ENCODE assay signal across 1 fruit fly cellular context in genomic region chrX:9141219-9141618, dm6.
TF ChIP-seq lines count a peak whose summit lies in the region.

No protein-coding gene starts in this region.

TF ChIP-seq in whole organism, embryonic, 481 proteins besides CTCF, POLR2A, EP300 and RAD21 (continued from another document and continues in another):
- no peak for TF ChIP-seq CG17186 (GFP tag; optimal IDR thresholded peaks at IDR 0.05; lab: Kevin White, UChicago)
- TF ChIP-seq CG10654 (GFP tag; optimal IDR thresholded peaks at IDR 0.05; lab: Kevin White, UChicago) = peak; percentile 64
- TF ChIP-seq CG8359 (GFP tag; optimal IDR thresholded peaks at IDR 0.05; lab: Kevin White, UChicago; ENCODE audit: borderline replicate concordance) = peak; percentile 55
- TF ChIP-seq Dip3 (GFP tag; optimal IDR thresholded peaks at IDR 0.05; lab: Kevin White, UChicago) = peak; percentile 58
- peak; percentile 67 for TF ChIP-seq CG4730 (GFP tag; IDR thresholded peaks at IDR 0.05; lab: Robert Waterston, UW)
- no peak for TF ChIP-seq fru (optimal IDR thresholded peaks at IDR 0.05; lab: Kevin White, UChicago)
- TF ChIP-seq crol (GFP tag; IDR thresholded peaks at IDR 0.05; lab: Robert Waterston, UW) = peak; percentile 18; the same call in 1 of the 2 replicates
- peak; percentile 90 for TF ChIP-seq sisA (GFP tag; IDR thresholded peaks at IDR 0.05; lab: Robert Waterston, UW)
- peak; percentile 77 for TF ChIP-seq gem (tag; optimal IDR thresholded peaks at IDR 0.05; lab: Kevin White, UChicago)
- TF ChIP-seq NFAT (GFP tag; IDR thresholded peaks at IDR 0.05; lab: Robert Waterston, UW) = peak; percentile 75
- peak; percentile 45 for TF ChIP-seq CG4707 (GFP tag; optimal IDR thresholded peaks at IDR 0.05; lab: Kevin White, UChicago)
- TF ChIP-seq Stat92E (GFP tag; optimal IDR thresholded peaks at IDR 0.05; lab: Kevin White, UChicago) = no peak
- TF ChIP-seq CG6272 (GFP tag; IDR thresholded peaks at IDR 0.05; lab: Robert Waterston, UW) = peak; percentile 83
- TF ChIP-seq NK7.1 (GFP tag; optimal IDR thresholded peaks at IDR 0.05; lab: Kevin White, UChicago) = peak; percentile 45
- peak; percentile 31 for TF ChIP-seq grn (GFP tag; optimal IDR thresholded peaks at IDR 0.05; lab: Kevin White, UChicago)
- peak; percentile 72 for TF ChIP-seq CG30431 (GFP tag; optimal IDR thresholded peaks at IDR 0.05; lab: Kevin White, UChicago)
- peak; percentile 77 for TF ChIP-seq stc (GFP tag; IDR thresholded peaks at IDR 0.05; lab: Robert Waterston, UW)
- TF ChIP-seq ems (GFP tag; optimal IDR thresholded peaks at IDR 0.05; lab: Kevin White, UChicago) = peak; percentile 67
- TF ChIP-seq HLH54F (GFP tag; optimal IDR thresholded peaks at IDR 0.05; lab: Kevin White, UChicago) = peak; percentile 51
- peak; percentile 50 for TF ChIP-seq CG13296 (GFP tag; optimal IDR thresholded peaks at IDR 0.05; lab: Kevin White, UChicago)
- peak; percentile 50 for TF ChIP-seq Camta (GFP tag; optimal IDR thresholded peaks at IDR 0.05; lab: Kevin White, UChicago)
- TF ChIP-seq MTF-1 (GFP tag; optimal IDR thresholded peaks at IDR 0.05; lab: Kevin White, UChicago; ENCODE audit: borderline replicate concordance) = peak; percentile 3
- peak; percentile 42 for TF ChIP-seq Usf (GFP tag; optimal IDR thresholded peaks at IDR 0.05; lab: Kevin White, UChicago)
- TF ChIP-seq CG4424 (GFP tag; optimal IDR thresholded peaks at IDR 0.05; lab: Kevin White, UChicago) = peak; percentile 75
- peak; percentile 68 for TF ChIP-seq Atf6 (GFP tag; IDR thresholded peaks at IDR 0.05; lab: Robert Waterston, UW)
- peak; percentile 16 for TF ChIP-seq schlank (tag; optimal IDR thresholded peaks at IDR 0.05; lab: Kevin White, UChicago)
- peak; percentile 60; the same call in 1 of the 2 replicates for TF ChIP-seq seq (GFP tag; IDR thresholded peaks at IDR 0.05; lab: Robert Waterston, UW)
- TF ChIP-seq Six4 (GFP tag; optimal IDR thresholded peaks at IDR 0.05; lab: Kevin White, UChicago) = peak; percentile 68
- TF ChIP-seq Blimp-1 (GFP tag; optimal IDR thresholded peaks at IDR 0.05; lab: Kevin White, UChicago) = peak; percentile 67
- peak; percentile 79 for TF ChIP-seq dmrt11E (tag; optimal IDR thresholded peaks at IDR 0.05; lab: Kevin White, UChicago)
- peak; percentile 53 for TF ChIP-seq CG11398 (GFP tag; optimal IDR thresholded peaks at IDR 0.05; lab: Kevin White, UChicago)
- peak; percentile 58; the same call in 1 of the 2 replicates for TF ChIP-seq CG4360 (GFP tag; IDR thresholded peaks at IDR 0.05; lab: Robert Waterston, UW)
- TF ChIP-seq gfzf (GFP tag; optimal IDR thresholded peaks at IDR 0.05; lab: Kevin White, UChicago) = no peak
- peak; percentile 76 for TF ChIP-seq dan (GFP tag; IDR thresholded peaks at IDR 0.05; lab: Robert Waterston, UW)
- TF ChIP-seq Aef1 (GFP tag; IDR thresholded peaks at IDR 0.05; lab: Robert Waterston, UW) = peak; percentile 75
- TF ChIP-seq az2 (GFP tag; optimal IDR thresholded peaks at IDR 0.05; lab: Kevin White, UChicago) = peak; percentile 75
- no peak for TF ChIP-seq hth (optimal IDR thresholded peaks at IDR 0.05; lab: Kevin White, UChicago)
- peak; percentile 21 for TF ChIP-seq CG31365 (tag; optimal IDR thresholded peaks at IDR 0.05; lab: Kevin White, UChicago)
- TF ChIP-seq sens-2 (GFP tag; IDR thresholded peaks at IDR 0.05; lab: Robert Waterston, UW) = peak; percentile 61; the same call in 1 of the 2 replicates
- TF ChIP-seq sima (GFP tag; optimal IDR thresholded peaks at IDR 0.05; lab: Kevin White, UChicago) = no peak
- peak; percentile 73 for TF ChIP-seq Fer1 (GFP tag; optimal IDR thresholded peaks at IDR 0.05; lab: Kevin White, UChicago)
- TF ChIP-seq prd (optimal IDR thresholded peaks at IDR 0.05; lab: Kevin White, UChicago) = no peak
- peak; percentile 93 for TF ChIP-seq prd (GFP tag; IDR thresholded peaks at IDR 0.05; lab: Robert Waterston, UW)
- TF ChIP-seq CG1529 (GFP tag; optimal IDR thresholded peaks at IDR 0.05; lab: Kevin White, UChicago) = peak; percentile 45
- TF ChIP-seq Nf-YB (GFP tag; optimal IDR thresholded peaks at IDR 0.05; lab: Kevin White, UChicago) = peak; percentile 25
- TF ChIP-seq knrl (GFP tag; IDR thresholded peaks at IDR 0.05; lab: Robert Waterston, UW; ENCODE audit: partially characterized antibody) = 0 out of 3 replicates have a peak, but pooled peaks have one; percentile 23
- peak; percentile 47 for TF ChIP-seq CG9876 (GFP tag; optimal IDR thresholded peaks at IDR 0.05; lab: Kevin White, UChicago)
- peak; percentile 75 for TF ChIP-seq croc (GFP tag; conservative IDR thresholded peaks at IDR 0.05; lab: Robert Waterston, UW)
- no peak for TF ChIP-seq HLHmδ (GFP tag; optimal IDR thresholded peaks at IDR 0.05; lab: Kevin White, UChicago)
- peak; percentile 65 for TF ChIP-seq jumu (GFP tag; optimal IDR thresholded peaks at IDR 0.05; lab: Kevin White, UChicago)
- peak; percentile 86 for TF ChIP-seq Antp (GFP tag; optimal IDR thresholded peaks at IDR 0.05; lab: Kevin White, UChicago)
- TF ChIP-seq Xbp1 (GFP tag; optimal IDR thresholded peaks at IDR 0.05; lab: Kevin White, UChicago) = peak; percentile 79
- no peak for TF ChIP-seq D (optimal IDR thresholded peaks at IDR 0.05; lab: Kevin White, UChicago)
- TF ChIP-seq D (GFP tag; optimal IDR thresholded peaks at IDR 0.05; lab: Kevin White, UChicago) = peak; percentile 70
- TF ChIP-seq gce (GFP tag; IDR thresholded peaks at IDR 0.05; lab: Robert Waterston, UW) = peak; percentile 64; the same call in 2 of the 3 replicates
- TF ChIP-seq tgo (GFP tag; IDR thresholded peaks at IDR 0.05; lab: Robert Waterston, UW) = peak; percentile 80
- TF ChIP-seq CG7745 (tag; optimal IDR thresholded peaks at IDR 0.05; lab: Kevin White, UChicago) = no peak
- peak; percentile 66 for TF ChIP-seq CG1233 (GFP tag; optimal IDR thresholded peaks at IDR 0.05; lab: Kevin White, UChicago)
- no peak for TF ChIP-seq yki (optimal IDR thresholded peaks at IDR 0.05; lab: Kevin White, UChicago)
- peak; percentile 58 for TF ChIP-seq CG12155 (GFP tag; optimal IDR thresholded peaks at IDR 0.05; lab: Kevin White, UChicago)
- TF ChIP-seq Hr39 (optimal IDR thresholded peaks at IDR 0.05; lab: Kevin White, UChicago) = no peak
- TF ChIP-seq CG10321 (GFP tag; IDR thresholded peaks at IDR 0.05; lab: Robert Waterston, UW) = no peak
- peak; percentile 83 for TF ChIP-seq ttk (GFP tag; IDR thresholded peaks at IDR 0.05; lab: Robert Waterston, UW)
- TF ChIP-seq tx (GFP tag; optimal IDR thresholded peaks at IDR 0.05; lab: Kevin White, UChicago) = peak; percentile 9
- TF ChIP-seq z (GFP tag; IDR thresholded peaks at IDR 0.05; lab: Robert Waterston, UW) = peak; percentile 25; the same call in 1 of the 3 replicates
- peak; percentile 74 for TF ChIP-seq nmo (GFP tag; optimal IDR thresholded peaks at IDR 0.05; lab: Kevin White, UChicago)
- peak; percentile 13 for TF ChIP-seq CrebB (tag; optimal IDR thresholded peaks at IDR 0.05; lab: Kevin White, UChicago)
- peak; percentile 31 for TF ChIP-seq CG13894 (tag; optimal IDR thresholded peaks at IDR 0.05; lab: Kevin White, UChicago)
- no peak for TF ChIP-seq Hr78 (GFP tag; optimal IDR thresholded peaks at IDR 0.05; lab: Kevin White, UChicago)
- TF ChIP-seq CG11456 (GFP tag; IDR thresholded peaks at IDR 0.05; lab: Robert Waterston, UW) = peak; percentile 82
- TF ChIP-seq fd3F (GFP tag; optimal IDR thresholded peaks at IDR 0.05; lab: Kevin White, UChicago) = peak; percentile 28
- peak; percentile 72 for TF ChIP-seq CG7357 (GFP tag; IDR thresholded peaks at IDR 0.05; lab: Robert Waterston, UW)
- 0 out of 2 replicates have a peak, but pooled peaks have one; percentile 48 for TF ChIP-seq bowl (GFP tag; IDR thresholded peaks at IDR 0.05; lab: Robert Waterston, UW)
- TF ChIP-seq lov (optimal IDR thresholded peaks at IDR 0.05; lab: Kevin White, UChicago) = no peak
- peak; percentile 87 for TF ChIP-seq lov (GFP tag; IDR thresholded peaks at IDR 0.05; lab: Robert Waterston, UW)
- no peak for TF ChIP-seq CG9797 (GFP tag; optimal IDR thresholded peaks at IDR 0.05; lab: Kevin White, UChicago)
- peak; percentile 68 for TF ChIP-seq Atf-2 (GFP tag; optimal IDR thresholded peaks at IDR 0.05; lab: Kevin White, UChicago)
- peak; percentile 89 for TF ChIP-seq dysf (GFP tag; IDR thresholded peaks at IDR 0.05; lab: Robert Waterston, UW)
- TF ChIP-seq YL-1 (GFP tag; optimal IDR thresholded peaks at IDR 0.05; lab: Kevin White, UChicago) = no peak
- TF ChIP-seq CG17912 (GFP tag; optimal IDR thresholded peaks at IDR 0.05; lab: Kevin White, UChicago) = peak; percentile 22
- peak; percentile 8 for TF ChIP-seq ab (GFP tag; optimal IDR thresholded peaks at IDR 0.05; lab: Kevin White, UChicago)
- TF ChIP-seq mirr (GFP tag; optimal IDR thresholded peaks at IDR 0.05; lab: Kevin White, UChicago) = peak; percentile 33
- peak; percentile 7 for TF ChIP-seq scrt (GFP tag; optimal IDR thresholded peaks at IDR 0.05; lab: Kevin White, UChicago)
- peak; percentile 59 for TF ChIP-seq CHES-1-like (GFP tag; optimal IDR thresholded peaks at IDR 0.05; lab: Kevin White, UChicago)
- no peak for TF ChIP-seq bigmax (GFP tag; optimal IDR thresholded peaks at IDR 0.05; lab: Kevin White, UChicago)
- no peak for TF ChIP-seq Hmx (GFP tag; optimal IDR thresholded peaks at IDR 0.05; lab: Kevin White, UChicago)
- peak; percentile 49 for TF ChIP-seq Nf-YA (GFP tag; IDR thresholded peaks at IDR 0.05; lab: Robert Waterston, UW)
- TF ChIP-seq CG7271 (tag; optimal IDR thresholded peaks at IDR 0.05; lab: Kevin White, UChicago) = no peak
- peak; percentile 59 for TF ChIP-seq zen (tag; optimal IDR thresholded peaks at IDR 0.05; lab: Kevin White, UChicago)
- no peak for TF ChIP-seq nerfin-2 (GFP tag; IDR thresholded peaks at IDR 0.05; lab: Robert Waterston, UW; ENCODE audit: partially characterized antibody)
- TF ChIP-seq CG8924 (tag; optimal IDR thresholded peaks at IDR 0.05; lab: Kevin White, UChicago) = peak; percentile 69
- peak; percentile 85 for TF ChIP-seq CG4404 (GFP tag; IDR thresholded peaks at IDR 0.05; lab: Robert Waterston, UW)
- peak; percentile 50; the same call in 1 of the 2 replicates for TF ChIP-seq CG1024 (GFP tag; IDR thresholded peaks at IDR 0.05; lab: Robert Waterston, UW)
- TF ChIP-seq CG12391 (tag; optimal IDR thresholded peaks at IDR 0.05; lab: Kevin White, UChicago) = peak; percentile 65
- TF ChIP-seq salm (tag; optimal IDR thresholded peaks at IDR 0.05; lab: Kevin White, UChicago) = peak; percentile 18
- peak; percentile 75 for TF ChIP-seq Oaz (GFP tag; IDR thresholded peaks at IDR 0.05; lab: Robert Waterston, UW)
- TF ChIP-seq CG6765 (GFP tag; optimal IDR thresholded peaks at IDR 0.05; lab: Kevin White, UChicago) = peak; percentile 43
- no peak for TF ChIP-seq Bteb2 (GFP tag; optimal IDR thresholded peaks at IDR 0.05; lab: Kevin White, UChicago)
- peak; percentile 59 for TF ChIP-seq NfI (GFP tag; optimal IDR thresholded peaks at IDR 0.05; lab: Kevin White, UChicago)
- TF ChIP-seq phol (tag; optimal IDR thresholded peaks at IDR 0.05; lab: Kevin White, UChicago) = peak; percentile 72
- no peak for TF ChIP-seq CG3995 (GFP tag; optimal IDR thresholded peaks at IDR 0.05; lab: Kevin White, UChicago)
- peak; percentile 31 for TF ChIP-seq Ets97D (GFP tag; optimal IDR thresholded peaks at IDR 0.05; lab: Kevin White, UChicago)
- TF ChIP-seq Atf3 (GFP tag; optimal IDR thresholded peaks at IDR 0.05; lab: Kevin White, UChicago) = peak; percentile 45
- TF ChIP-seq odd (GFP tag; optimal IDR thresholded peaks at IDR 0.05; lab: Kevin White, UChicago) = no peak
- no peak for TF ChIP-seq luna (GFP tag; optimal IDR thresholded peaks at IDR 0.05; lab: Kevin White, UChicago)
- TF ChIP-seq Fer2 (tag; optimal IDR thresholded peaks at IDR 0.05; lab: Kevin White, UChicago) = peak; percentile 34
- peak; percentile 77 for TF ChIP-seq pum (GFP tag; optimal IDR thresholded peaks at IDR 0.05; lab: Kevin White, UChicago)
- no peak for TF ChIP-seq CG11504 (tag; optimal IDR thresholded peaks at IDR 0.05; lab: Kevin White, UChicago)
- peak; percentile 86 for TF ChIP-seq CG1603 (tag; optimal IDR thresholded peaks at IDR 0.05; lab: Kevin White, UChicago)
- TF ChIP-seq NC2α (GFP tag; optimal IDR thresholded peaks at IDR 0.05; lab: Kevin White, UChicago) = peak; percentile 40
- TF ChIP-seq CG17328 (GFP tag; IDR thresholded peaks at IDR 0.05; lab: Robert Waterston, UW) = peak; percentile 85
- peak; percentile 62 for TF ChIP-seq MBD-R2 (GFP tag; IDR thresholded peaks at IDR 0.05; lab: Robert Waterston, UW)
- peak; percentile 42 for TF ChIP-seq E2f2 (GFP tag; IDR thresholded peaks at IDR 0.05; lab: Robert Waterston, UW)
- TF ChIP-seq CG11085 (GFP tag; IDR thresholded peaks at IDR 0.05; lab: Robert Waterston, UW) = peak; percentile 75
- peak; percentile 76 for TF ChIP-seq CG3847 (GFP tag; IDR thresholded peaks at IDR 0.05; lab: Robert Waterston, UW)
- TF ChIP-seq CG14860 (GFP tag; IDR thresholded peaks at IDR 0.05; lab: Robert Waterston, UW; ENCODE audit: partially characterized antibody) = no peak
- peak; percentile 92 for TF ChIP-seq ci (GFP tag; IDR thresholded peaks at IDR 0.05; lab: Robert Waterston, UW)
- peak; percentile 14 for TF ChIP-seq CG3163 (GFP tag; optimal IDR thresholded peaks at IDR 0.05; lab: Kevin White, UChicago)
- peak; percentile 75; the same call in 2 of the 3 replicates for TF ChIP-seq jigr1 (GFP tag; IDR thresholded peaks at IDR 0.05; lab: Robert Waterston, UW)
- no peak for TF ChIP-seq CG8478 (optimal IDR thresholded peaks at IDR 0.05; lab: Kevin White, UChicago)
- peak; percentile 57 for TF ChIP-seq CG5245 (GFP tag; optimal IDR thresholded peaks at IDR 0.05; lab: Kevin White, UChicago)
- no peak for TF ChIP-seq eyg (GFP tag; optimal IDR thresholded peaks at IDR 0.05; lab: Kevin White, UChicago)
- peak; percentile 93 for TF ChIP-seq nerfin-1 (tag; optimal IDR thresholded peaks at IDR 0.05; lab: Kevin White, UChicago)
- TF ChIP-seq CG16813 (GFP tag; IDR thresholded peaks at IDR 0.05; lab: Robert Waterston, UW; ENCODE audit: partially characterized antibody) = no peak
- TF ChIP-seq tin (GFP tag; optimal IDR thresholded peaks at IDR 0.05; lab: Kevin White, UChicago) = peak; percentile 82
- peak; percentile 30; the same call in 1 of the 2 replicates for TF ChIP-seq CG43689 (GFP tag; IDR thresholded peaks at IDR 0.05; lab: Robert Waterston, UW)
- TF ChIP-seq Dfd (GFP tag; optimal IDR thresholded peaks at IDR 0.05; lab: Kevin White, UChicago) = no peak
- TF ChIP-seq ac (GFP tag; optimal IDR thresholded peaks at IDR 0.05; lab: Kevin White, UChicago) = peak; percentile 18
- peak; percentile 35 for TF ChIP-seq CG34376 (GFP tag; optimal IDR thresholded peaks at IDR 0.05; lab: Kevin White, UChicago)
- TF ChIP-seq repo (GFP tag; optimal IDR thresholded peaks at IDR 0.05; lab: Kevin White, UChicago) = peak; percentile 78
- peak; percentile 76 for TF ChIP-seq CG7786 (GFP tag; optimal IDR thresholded peaks at IDR 0.05; lab: Kevin White, UChicago)
- TF ChIP-seq CG13123 (GFP tag; optimal IDR thresholded peaks at IDR 0.05; lab: Kevin White, UChicago) = peak; percentile 23
